Fruit fly (Drosophila melanogaster) whole organism, embryonic: Measurements from ENCODE around the gene ds.

Experiments
- Abd-B ChIP-seq: fragments of 200-800 bp; sonication (Bioruptor generic); optimal IDR thresholded peaks from 2 replicates; lab custom pipeline; 2018; ENCODE audit warnings: missing biosample characterization, mild to moderate bottlenecking, missing genetic modification characterization, moderate library complexity
- Ada2b ChIP-seq: fragments of 200-800 bp; sonication (Bioruptor generic); IDR thresholded peaks from 2 replicates; pipeline ENCODE4 v1.3.6; 2022; ENCODE audit warnings: missing biosample characterization, missing genetic modification characterization
- B-H2 ChIP-seq: fragments of 200-800 bp; sonication (Bioruptor generic); optimal IDR thresholded peaks from 2 replicates; lab custom pipeline; 2018; ENCODE audit warnings: missing biosample characterization, mild to moderate bottlenecking, missing genetic modification characterization
- Blimp-1 ChIP-seq: fragments of 200-800 bp; sonication (Bioruptor generic); optimal IDR thresholded peaks from 3 replicates; lab custom pipeline; 2018; ENCODE audit warnings: missing biosample characterization, missing genetic modification characterization, mild to moderate bottlenecking, moderate library complexity, missing genetic modification reagents
- CG10274 ChIP-seq: fragments of 200-800 bp; sonication (Bioruptor generic); optimal IDR thresholded peaks from 3 replicates; lab custom pipeline; 2017; ENCODE audit warnings: missing biosample characterization, mild to moderate bottlenecking, missing genetic modification characterization
- CG11093 ChIP-seq: fragments of 200-800 bp; sonication (Bioruptor generic); IDR thresholded peaks from 3 replicates; pipeline ENCODE4 v1.3.6; 2022; ENCODE audit warnings: missing biosample characterization, missing genetic modification characterization
- CG12236 ChIP-seq: fragments of 200-800 bp; sonication (Bioruptor generic); optimal IDR thresholded peaks from 2 replicates; lab custom pipeline; 2016; ENCODE audit warnings: missing biosample characterization, missing genetic modification characterization
- CG15696 ChIP-seq: fragments of 200-800 bp; sonication (Bioruptor generic); optimal IDR thresholded peaks from 2 replicates; lab custom pipeline; 2019; ENCODE audit warnings: missing biosample characterization, mild to moderate bottlenecking, missing genetic modification characterization, moderate library complexity
- CG1647 ChIP-seq: fragments of 200-800 bp; sonication (Bioruptor generic); optimal IDR thresholded peaks from 3 replicates; lab custom pipeline; 2016; ENCODE audit warnings: missing biosample characterization, missing genetic modification characterization
- CG17829 ChIP-seq: fragments of 200-800 bp; optimal IDR thresholded peaks from 2 replicates; lab custom pipeline; 2019; ENCODE audit warnings: missing biosample characterization, mild to moderate bottlenecking, missing genetic modification characterization, moderate library complexity
- CG18011 ChIP-seq: fragments of 200-800 bp; sonication (Bioruptor generic); optimal IDR thresholded peaks from 2 replicates; lab custom pipeline; 2017; ENCODE audit warnings: missing biosample characterization, missing genetic modification characterization, mild to moderate bottlenecking, moderate library complexity, missing genotype
- CG2120 ChIP-seq: fragments of 200-800 bp; sonication (Bioruptor generic); optimal IDR thresholded peaks from 3 replicates; lab custom pipeline; 2016; ENCODE audit warnings: missing biosample characterization, missing genetic modification characterization
- CG2202 ChIP-seq: fragments of 200-800 bp; sonication (Bioruptor generic); optimal IDR thresholded peaks from 2 replicates; lab custom pipeline; 2018; ENCODE audit warnings: missing biosample characterization, mild to moderate bottlenecking, missing genetic modification characterization
- CG2875 ChIP-seq: fragments of 200-800 bp; sonication (Bioruptor generic); optimal IDR thresholded peaks from 2 replicates; lab custom pipeline; 2017; ENCODE audit warnings: missing biosample characterization, mild to moderate bottlenecking, missing genetic modification characterization, missing genetic modification reagents
- CG30403 ChIP-seq: fragments of 200-800 bp; sonication (Bioruptor generic); optimal IDR thresholded peaks from 3 replicates; lab custom pipeline; 2016; ENCODE audit warnings: missing biosample characterization, missing genetic modification characterization
- CG31365 ChIP-seq: fragments of 200-800 bp; sonication (Bioruptor generic); optimal IDR thresholded peaks from 2 replicates; lab custom pipeline; 2018; ENCODE audit warnings: missing biosample characterization, mild to moderate bottlenecking, missing genetic modification characterization
- CG6175 ChIP-seq: fragments of 200-800 bp; sonication (Bioruptor generic); IDR thresholded peaks from 3 replicates; pipeline ENCODE4 v1.3.6; 2022; ENCODE audit warnings: missing biosample characterization, missing genetic modification characterization
- CG6254 ChIP-seq: fragments of 200-800 bp; sonication (Bioruptor generic); optimal IDR thresholded peaks from 3 replicates; lab custom pipeline; 2017; ENCODE audit warnings: mild to moderate bottlenecking, missing biosample characterization, missing genetic modification reagents, missing genetic modification characterization
- CG7556 ChIP-seq: fragments of 200-800 bp; sonication (Bioruptor generic); optimal IDR thresholded peaks from 2 replicates; lab custom pipeline; 2017; ENCODE audit warnings: missing biosample characterization, mild to moderate bottlenecking, missing genetic modification characterization
- CG7745 ChIP-seq: fragments of 200-800 bp; sonication (Bioruptor generic); optimal IDR thresholded peaks from 2 replicates; lab custom pipeline; 2018; ENCODE audit warnings: missing biosample characterization, mild to moderate bottlenecking, missing genetic modification characterization, moderate library complexity
- CG7839 ChIP-seq: fragments of 200-800 bp; sonication (Bioruptor generic); optimal IDR thresholded peaks from 3 replicates; lab custom pipeline; 2018; ENCODE audit warnings: missing biosample characterization, mild to moderate bottlenecking, missing genetic modification characterization, moderate library complexity
- CG8089 ChIP-seq: fragments of 200-800 bp; sonication (Bioruptor generic); optimal IDR thresholded peaks from 3 replicates; lab custom pipeline; 2016; ENCODE audit warnings: missing biosample characterization, missing genetic modification characterization
- Dad ChIP-seq: fragments of 200-800 bp; sonication (Bioruptor generic); optimal IDR thresholded peaks from 3 replicates; lab custom pipeline; 2016; ENCODE audit warnings: missing biosample characterization, missing genetic modification characterization
- Dip2 ChIP-seq: fragments of 200-800 bp; sonication (Bioruptor generic); IDR thresholded peaks from 2 replicates; pipeline ENCODE4 v1.3.6; 2022; ENCODE audit warnings: missing biosample characterization, missing genetic modification characterization
- Ets65A ChIP-seq: fragments of 200-800 bp; sonication (Bioruptor generic); peaks from one replicate; lab custom pipeline; 2016; ENCODE audit warnings: missing biosample characterization, missing genetic modification characterization
- Hr39 ChIP-seq: fragments of >200 bp; optimal IDR thresholded peaks from 2 replicates; lab custom pipeline; 2017
- Hr51 ChIP-seq, 2 experiments: fragments of 200-800 bp; sonication (Bioruptor generic); optimal IDR thresholded peaks; 2 replicates in 1 of 2; 3 replicates in 1 of 2; lab custom pipeline; 2016 to 2018; ENCODE audit warnings: missing biosample characterization in 2 of 2, missing genetic modification characterization in 2 of 2, mild to moderate bottlenecking in 1 of 2, moderate library complexity in 1 of 2
- Meics ChIP-seq: fragments of 200-800 bp; sonication (Bioruptor generic); optimal IDR thresholded peaks from 2 replicates; lab custom pipeline; 2017; ENCODE audit warnings: missing biosample characterization, mild to moderate bottlenecking, missing genetic modification characterization
- Poxn ChIP-seq: fragments of 200-800 bp; sonication (Bioruptor generic); IDR thresholded peaks from 2 replicates; pipeline ENCODE4 v1.3.6; 2022; ENCODE audit warnings: missing biosample characterization, missing genetic modification characterization
- Rx ChIP-seq: fragments of 200-800 bp; sonication (Bioruptor generic); IDR thresholded peaks from 2 replicates; pipeline ENCODE4 v1.3.6; 2022; ENCODE audit warnings: missing biosample characterization, missing genetic modification characterization
- Sox102F ChIP-seq: fragments of 200-800 bp; sonication (Bioruptor generic); optimal IDR thresholded peaks from 2 replicates; lab custom pipeline; 2018; ENCODE audit warnings: missing biosample characterization, mild to moderate bottlenecking, missing genetic modification characterization, moderate library complexity
- Xrp1 ChIP-seq: fragments of 200-800 bp; sonication (Bioruptor generic); IDR thresholded peaks from 2 replicates; pipeline ENCODE4 v1.3.6; 2022; ENCODE audit warnings: missing biosample characterization, missing genetic modification characterization
- al ChIP-seq: fragments of 200-800 bp; sonication (Bioruptor generic); IDR thresholded peaks from 2 replicates; pipeline ENCODE4 v1.3.6; 2022; ENCODE audit warnings: missing biosample characterization, missing genetic modification characterization
- bigmax ChIP-seq: fragments of 200-800 bp; sonication (Bioruptor generic); optimal IDR thresholded peaks from 2 replicates; lab custom pipeline; 2018; ENCODE audit warnings: missing biosample characterization, mild to moderate bottlenecking, missing genetic modification characterization
- caup ChIP-seq: fragments of 200-800 bp; sonication (Bioruptor generic); optimal IDR thresholded peaks from 3 replicates; lab custom pipeline; 2017; ENCODE audit warnings: missing biosample characterization, mild to moderate bottlenecking, missing genetic modification characterization, moderate library complexity; ENCODE audit not compliant: severe bottlenecking
- crp ChIP-seq, 2 experiments: fragments of 200-800 bp; sonication (Bioruptor generic); optimal IDR thresholded peaks; 2 replicates in 1 of 2; 3 replicates in 1 of 2; lab custom pipeline; 2017; ENCODE audit warnings: missing biosample characterization in 2 of 2, missing genetic modification characterization in 2 of 2, mild to moderate bottlenecking in 1 of 2, moderate library complexity in 1 of 2
- fd3F ChIP-seq: fragments of 200-800 bp; sonication (Bioruptor generic); optimal IDR thresholded peaks from 2 replicates; lab custom pipeline; 2018; ENCODE audit warnings: missing biosample characterization, mild to moderate bottlenecking, missing genetic modification characterization, moderate library complexity
- insv ChIP-seq, 2 experiments: fragments of 200-800 bp; sonication (Bioruptor generic); optimal IDR thresholded peaks; 3 replicates each; lab custom pipeline; 2016 to 2018; ENCODE audit warnings: missing biosample characterization in 2 of 2, missing genetic modification characterization in 2 of 2
- kah ChIP-seq: fragments of 200-800 bp; sonication (Bioruptor generic); optimal IDR thresholded peaks from 2 replicates; lab custom pipeline; 2018; ENCODE audit warnings: missing biosample characterization, mild to moderate bottlenecking, missing genetic modification characterization
- knrl ChIP-seq: fragments of 200-800 bp; sonication (Bioruptor generic); IDR thresholded peaks from 3 replicates; pipeline ENCODE4 v1.3.6; 2022; ENCODE audit warnings: missing biosample characterization, missing genetic modification characterization; ENCODE audit not compliant: partially characterized antibody
- luna ChIP-seq: fragments of 200-800 bp; sonication (Bioruptor generic); optimal IDR thresholded peaks from 2 replicates; lab custom pipeline; 2016; ENCODE audit warnings: missing biosample characterization, missing genetic modification characterization
- nom ChIP-seq: fragments of 200-800 bp; sonication (Bioruptor generic); optimal IDR thresholded peaks from 2 replicates; lab custom pipeline; 2017; ENCODE audit warnings: missing biosample characterization, missing genetic modification characterization, mild to moderate bottlenecking, moderate library complexity, missing genetic modification reagents
- pnt ChIP-seq: fragments of 200-800 bp; sonication (Bioruptor generic); optimal IDR thresholded peaks from 3 replicates; lab custom pipeline; 2016; ENCODE audit warnings: missing biosample characterization, missing genetic modification characterization
- pzg ChIP-seq: fragments of 200-800 bp; sonication (Bioruptor generic); optimal IDR thresholded peaks from 3 replicates; lab custom pipeline; 2018; ENCODE audit warnings: missing biosample characterization, mild to moderate bottlenecking, missing genetic modification characterization, moderate library complexity
- scrt ChIP-seq: fragments of 200-800 bp; sonication (Bioruptor generic); optimal IDR thresholded peaks from 2 replicates; lab custom pipeline; 2018; ENCODE audit warnings: missing biosample characterization, mild to moderate bottlenecking, missing genetic modification characterization, moderate library complexity
- sens-2 ChIP-seq: fragments of 200-800 bp; sonication (Bioruptor generic); IDR thresholded peaks from 2 replicates; pipeline ENCODE4 v1.3.6; 2022; ENCODE audit warnings: missing biosample characterization, missing genetic modification characterization
- sqz ChIP-seq: fragments of 200-800 bp; sonication (Bioruptor generic); optimal IDR thresholded peaks from 3 replicates; lab custom pipeline; 2018; ENCODE audit warnings: missing biosample characterization, mild to moderate bottlenecking, missing genetic modification characterization
- ssp ChIP-seq: fragments of 200-800 bp; sonication (Bioruptor generic); IDR thresholded peaks from 2 replicates; pipeline ENCODE4 v1.3.6; 2022; ENCODE audit warnings: missing biosample characterization, missing genetic modification characterization
- stwl ChIP-seq: fragments of 200-800 bp; sonication (Bioruptor generic); optimal IDR thresholded peaks from 3 replicates; lab custom pipeline; 2018; ENCODE audit warnings: missing biosample characterization, mild to moderate bottlenecking, missing genetic modification characterization, moderate library complexity
- zen ChIP-seq: fragments of 200-800 bp; sonication (Bioruptor generic); optimal IDR thresholded peaks from 3 replicates; lab custom pipeline; 2018; ENCODE audit warnings: missing biosample characterization, mild to moderate bottlenecking, missing genetic modification characterization, moderate library complexity
- zen2 ChIP-seq: fragments of 200-800 bp; sonication (Bioruptor generic); IDR thresholded peaks from 3 replicates; pipeline ENCODE4 v1.3.6; 2022; ENCODE audit warnings: missing biosample characterization, missing genetic modification characterization; ENCODE audit not compliant: partially characterized antibody

Gene ds

DNA sequence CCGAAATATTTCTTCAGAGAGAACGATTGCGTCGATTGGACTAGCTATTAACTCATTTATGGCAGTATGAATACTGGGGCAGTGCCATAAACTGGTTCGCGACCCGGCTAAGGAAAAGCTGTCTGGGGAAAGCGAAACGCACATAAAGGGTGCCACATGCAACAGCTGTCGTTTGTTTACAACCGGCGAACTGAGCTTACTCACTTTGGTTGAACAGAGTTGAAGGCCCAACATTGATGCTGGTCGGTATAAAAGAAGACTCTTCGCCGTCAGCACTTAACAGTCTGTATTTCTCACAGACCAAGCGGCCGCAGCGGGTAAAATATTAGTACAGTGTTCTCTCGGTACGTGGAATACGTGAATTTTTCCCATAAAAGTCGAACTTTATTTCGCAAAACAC lies 31.0 kb upstream of the ds start (continued):
- no peak for TF ChIP-seq CG2120 (GFP tag; lab: Kevin White, UChicago)
- peak; percentile 8 for TF ChIP-seq CG7556 (GFP tag; lab: Kevin White, UChicago)
- TF ChIP-seq CG11093 = no peak
- no peak for TF ChIP-seq sens-2
- TF ChIP-seq CG17829 (tag; lab: Kevin White, UChicago) = no peak
- no peak for TF ChIP-seq Dip2
- no peak for TF ChIP-seq Hr39
- peak; percentile 92 for TF ChIP-seq scrt (GFP tag; lab: Kevin White, UChicago)
- no peak for TF ChIP-seq Xrp1
- TF ChIP-seq al = no peak
- TF ChIP-seq Blimp-1 (GFP tag; lab: Kevin White, UChicago) = no peak
- TF ChIP-seq CG7745 = no peak
- no peak for TF ChIP-seq B-H2 (GFP tag; lab: Kevin White, UChicago)
- TF ChIP-seq CG10274 (GFP tag; lab: Kevin White, UChicago) = no peak
- peak; percentile 29; the same call in 1 of the 2 replicates for TF ChIP-seq Ada2b (GFP tag; lab: Robert Waterston, UW)
- TF ChIP-seq zen2 (GFP tag; lab: Robert Waterston, UW) = no peak
- no peak for TF ChIP-seq CG2875 (GFP tag; lab: Kevin White, UChicago)
- TF ChIP-seq stwl (tag; lab: Kevin White, UChicago) = peak; percentile 15
- TF ChIP-seq kah = no peak
- TF ChIP-seq Meics (GFP tag; lab: Kevin White, UChicago) = peak; percentile 18
- no peak for TF ChIP-seq Dad (GFP tag; lab: Kevin White, UChicago)
- no peak for TF ChIP-seq bigmax (GFP tag; lab: Kevin White, UChicago)
- TF ChIP-seq Hr51 (GFP tag; optimal IDR thresholded peaks at IDR 0.05; lab: Kevin White, UChicago) = no peak
- TF ChIP-seq pnt (GFP tag; lab: Kevin White, UChicago) = no peak
- TF ChIP-seq Sox102F (GFP tag; lab: Kevin White, UChicago) = peak; percentile 19
- no peak for TF ChIP-seq nom (GFP tag; lab: Kevin White, UChicago)
- no peak for TF ChIP-seq CG15696 (tag; lab: Kevin White, UChicago)
- TF ChIP-seq Poxn (GFP tag; lab: Robert Waterston, UW) = no peak
- no peak for TF ChIP-seq sqz (GFP tag; lab: Kevin White, UChicago)
- TF ChIP-seq insv (GFP tag; optimal IDR thresholded peaks at IDR 0.05; lab: Kevin White, UChicago) = no peak
- peak; percentile 30 for TF ChIP-seq CG31365 (tag; lab: Kevin White, UChicago)
- no peak for TF ChIP-seq zen (tag; lab: Kevin White, UChicago)
- TF ChIP-seq fd3F (GFP tag; lab: Kevin White, UChicago) = no peak
- peak; percentile 28 for TF ChIP-seq caup (GFP tag; lab: Kevin White, UChicago)
- TF ChIP-seq CG30403 (GFP tag; lab: Kevin White, UChicago) = no peak
- peak; percentile 17 for TF ChIP-seq CG7839 (tag; lab: Kevin White, UChicago)
- no peak for TF ChIP-seq CG1647
- TF ChIP-seq CG6254 = peak; percentile 98
- TF ChIP-seq CG2202 = no peak
- peak in 1 of 2 experiments; percentile 52 for TF ChIP-seq crp (GFP tag; optimal IDR thresholded peaks at IDR 0.05; lab: Kevin White, UChicago)
- no peak for TF ChIP-seq ssp (GFP tag; lab: Robert Waterston, UW)
- TF ChIP-seq Rx (GFP tag; lab: Robert Waterston, UW) = no peak
- TF ChIP-seq luna = no peak
- TF ChIP-seq CG6175 (GFP tag; lab: Robert Waterston, UW) = no peak; the same call in 2 of the 3 replicates
- TF ChIP-seq CG12236 (GFP tag; lab: Kevin White, UChicago) = no peak
- TF ChIP-seq knrl (GFP tag; lab: Robert Waterston, UW) = no peak
- TF ChIP-seq Abd-B (GFP tag; lab: Kevin White, UChicago) = no peak
- TF ChIP-seq CG18011 (GFP tag; lab: Kevin White, UChicago) = no peak
- TF ChIP-seq Ets65A (GFP tag; lab: Kevin White, UChicago) = no peak
- TF ChIP-seq CG8089 (GFP tag; lab: Kevin White, UChicago) = no peak
- peak; percentile 6 for TF ChIP-seq pzg (GFP tag; lab: Kevin White, UChicago)
